Fruit fly (Drosophila melanogaster): ENCODE data around the gene CG14543.

Gene CG14543

DNA sequence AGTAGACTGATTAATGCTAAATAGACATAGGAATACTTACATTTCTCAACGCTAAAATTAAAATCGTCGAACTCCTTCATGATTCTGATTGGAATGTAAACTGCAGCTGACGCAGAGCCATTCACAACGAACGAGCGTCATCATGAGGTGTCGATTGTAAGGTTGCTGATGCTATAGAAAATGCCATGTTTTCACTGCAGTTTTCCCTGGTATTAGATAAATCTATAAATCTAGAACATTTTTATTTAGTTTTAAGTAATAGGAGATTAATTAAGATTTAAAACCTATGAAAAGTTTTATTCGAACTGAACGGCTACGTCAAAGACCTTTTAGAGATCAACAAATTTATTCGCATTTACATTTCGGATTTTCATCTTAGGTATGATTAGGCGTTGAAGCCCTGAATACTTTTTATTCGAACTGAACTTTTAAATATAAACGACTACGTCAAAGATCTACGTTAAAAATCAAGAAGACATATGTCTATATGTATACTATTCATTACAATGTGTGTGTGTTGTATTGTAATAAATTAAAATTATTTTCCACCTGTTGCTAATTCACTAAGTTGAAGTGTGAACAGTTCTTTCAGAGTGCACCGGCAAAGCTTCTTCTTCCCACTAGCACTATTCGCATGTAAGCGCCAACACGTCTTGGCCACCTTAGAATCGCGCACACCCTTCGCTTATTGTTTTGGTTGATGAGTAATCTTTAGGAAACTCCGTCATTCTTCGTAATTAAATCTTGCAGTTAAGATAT lies 4.1 kb upstream of the CG14543 start, which contains the start of the genes Exo84 and Vps2 (continued):
- peak; percentile 31; the same call in 1 of the 2 replicates for TF ChIP-seq Rfx (GFP tag; IDR thresholded peaks at IDR 0.05)
- no peak for TF ChIP-seq gsb-n (tag; optimal IDR thresholded peaks at IDR 0.05)
- TF ChIP-seq NC2β (GFP tag; optimal IDR thresholded peaks at IDR 0.05), result no peak
- peak; percentile 55 for TF ChIP-seq Xbp1 (GFP tag; optimal IDR thresholded peaks at IDR 0.05)
- peak; percentile 71 for TF ChIP-seq CG12391 (tag; optimal IDR thresholded peaks at IDR 0.05)
- TF ChIP-seq CG33213 (GFP tag; optimal IDR thresholded peaks at IDR 0.05), result no peak
- no peak for TF ChIP-seq CG31365 (tag; optimal IDR thresholded peaks at IDR 0.05)
- TF ChIP-seq nom (GFP tag; optimal IDR thresholded peaks at IDR 0.05), result no peak
- TF ChIP-seq Hey (tag; optimal IDR thresholded peaks at IDR 0.05), result no peak
- 0 out of 2 replicates have a peak, but pooled peaks have one; percentile 36 for TF ChIP-seq ranshi (GFP tag; IDR thresholded peaks at IDR 0.05)
- no peak for TF ChIP-seq E2f2 (GFP tag; IDR thresholded peaks at IDR 0.05)
- no peak for TF ChIP-seq Stat92E (GFP tag; optimal IDR thresholded peaks at IDR 0.05)
- TF ChIP-seq Nf-YB (GFP tag; optimal IDR thresholded peaks at IDR 0.05), result no peak
- no peak for TF ChIP-seq CG2199 (GFP tag; IDR thresholded peaks at IDR 0.05)
- TF ChIP-seq CG15269 (tag; optimal IDR thresholded peaks at IDR 0.05), result peak; percentile 57
- TF ChIP-seq HmgZ (tag; optimal IDR thresholded peaks at IDR 0.05), result no peak
- peak; percentile 67 for TF ChIP-seq Usf (GFP tag; optimal IDR thresholded peaks at IDR 0.05)
- peak; percentile 78 for TF ChIP-seq CG30403 (GFP tag; optimal IDR thresholded peaks at IDR 0.05)
- TF ChIP-seq CG2875 (GFP tag; optimal IDR thresholded peaks at IDR 0.05), result no peak
- TF ChIP-seq CG31224 (GFP tag; IDR thresholded peaks at IDR 0.05), result peak; percentile 29; the same call in 1 of the 2 replicates
- TF ChIP-seq gsb (GFP tag; IDR thresholded peaks at IDR 0.05), result no peak
- TF ChIP-seq luna (GFP tag; optimal IDR thresholded peaks at IDR 0.05), result no peak
- no peak for TF ChIP-seq CG11398 (GFP tag; optimal IDR thresholded peaks at IDR 0.05)
- TF ChIP-seq Poxn (GFP tag; IDR thresholded peaks at IDR 0.05), result no peak
- TF ChIP-seq CG12659 (GFP tag; optimal IDR thresholded peaks at IDR 0.05), result peak; percentile 55
- TF ChIP-seq CG10267 (tag; optimal IDR thresholded peaks at IDR 0.05), result peak; percentile 33
- no peak for TF ChIP-seq CG13123 (GFP tag; optimal IDR thresholded peaks at IDR 0.05)
- no peak for TF ChIP-seq caup (GFP tag; optimal IDR thresholded peaks at IDR 0.05; ENCODE audit: severe bottlenecking)
- no peak for TF ChIP-seq Spps (tag; optimal IDR thresholded peaks at IDR 0.05)
- TF ChIP-seq tap (tag; optimal IDR thresholded peaks at IDR 0.05), result no peak
- TF ChIP-seq rib (GFP tag; IDR thresholded peaks at IDR 0.05), result no peak
- TF ChIP-seq CG1603 (tag; optimal IDR thresholded peaks at IDR 0.05), result peak; percentile 24
- no peak for TF ChIP-seq hth (optimal IDR thresholded peaks at IDR 0.05)
- no peak for TF ChIP-seq CG18599 (GFP tag; optimal IDR thresholded peaks at IDR 0.05)
- peak; percentile 30; the same call in 1 of the 3 replicates for TF ChIP-seq tgo (GFP tag; IDR thresholded peaks at IDR 0.05)
- peak; percentile 29 for TF ChIP-seq CG12942 (GFP tag; optimal IDR thresholded peaks at IDR 0.05)
- no peak for TF ChIP-seq psq (GFP tag; optimal IDR thresholded peaks at IDR 0.05)

DNA sequence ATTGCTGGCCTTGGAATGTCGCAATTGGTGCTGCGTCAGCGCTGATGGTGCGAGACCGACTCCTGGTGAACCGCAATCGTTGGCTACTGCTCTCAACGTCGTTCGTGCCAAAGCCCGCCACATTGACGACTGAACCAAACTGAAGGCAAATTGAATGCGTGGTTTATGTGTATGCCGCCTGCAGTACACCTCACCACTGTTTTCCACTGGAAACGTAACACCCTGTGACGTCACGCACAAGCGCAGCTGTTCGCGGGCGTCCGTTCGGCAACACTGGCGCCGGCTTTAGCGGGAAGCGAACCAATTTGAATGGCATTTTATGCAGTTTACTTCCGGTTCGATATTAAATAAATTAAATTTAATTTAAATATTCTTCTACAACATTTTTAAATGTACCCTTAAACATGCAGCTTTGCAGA lies 1.2 kb upstream of the CG14543 start, which contains the start of gene Cmpk:
Cmpk (minus strand) TSS at position 225 of the 419 bp plus-strand sequence.
- TF ChIP-seq rib (GFP tag; IDR thresholded peaks at IDR 0.05), result no peak
- TF ChIP-seq CG11456 (GFP tag; IDR thresholded peaks at IDR 0.05), result peak; percentile 78
- peak; percentile 60 for TF ChIP-seq sd (tag; optimal IDR thresholded peaks at IDR 0.05)
- no peak for TF ChIP-seq CG32772 (GFP tag; IDR thresholded peaks at IDR 0.05)
- no peak for TF ChIP-seq hb (GFP tag; IDR thresholded peaks at IDR 0.05; ENCODE audit: partially characterized antibody)
- no peak for TF ChIP-seq CG31365 (tag; optimal IDR thresholded peaks at IDR 0.05)
- no peak for TF ChIP-seq CG31388 (GFP tag; optimal IDR thresholded peaks at IDR 0.05)
- no peak for TF ChIP-seq tll (GFP tag; optimal IDR thresholded peaks at IDR 0.05)
- no peak for TF ChIP-seq Mrtf (GFP tag; IDR thresholded peaks at IDR 0.05)
- peak; percentile 60 for TF ChIP-seq CG1647 (GFP tag; optimal IDR thresholded peaks at IDR 0.05)
- TF ChIP-seq CG34422 (GFP tag; IDR thresholded peaks at IDR 0.05), result peak; percentile 87; the same call in 2 of the 3 replicates
- TF ChIP-seq lov (optimal IDR thresholded peaks at IDR 0.05), result no peak
- TF ChIP-seq lov (GFP tag; IDR thresholded peaks at IDR 0.05), result no peak
- TF ChIP-seq ssp (GFP tag; IDR thresholded peaks at IDR 0.05), result no peak
- peak; percentile 99 for TF ChIP-seq CG6689 (GFP tag; IDR thresholded peaks at IDR 0.05)
- TF ChIP-seq stwl (tag; optimal IDR thresholded peaks at IDR 0.05), result peak; percentile 61
